Fruit fly (Drosophila melanogaster) Kc167 (cell line): ENCODE measurements around the gene CG14220.

Source experiments
- Myc ChIP-seq: fragments of >200 bp; optimal IDR thresholded peaks from 2 replicates; lab custom pipeline; 2017; ENCODE audit warnings: missing external identifiers
- Sin3A ChIP-seq: fragments of >200 bp; optimal IDR thresholded peaks from 2 replicates; lab custom pipeline; 2018; ENCODE audit warnings: missing external identifiers
- h ChIP-seq: fragments of >200 bp; optimal IDR thresholded peaks from 3 replicates; lab custom pipeline; 2018; ENCODE audit warnings: missing external identifiers
- insv ChIP-seq: fragments of >200 bp; optimal IDR thresholded peaks from 3 replicates; lab custom pipeline; 2018; ENCODE audit warnings: missing external identifiers
- psq ChIP-seq: fragments of >200 bp; optimal IDR thresholded peaks from 2 replicates; lab custom pipeline; 2017; ENCODE audit warnings: missing external identifiers
- ttk ChIP-seq: sonication (Bioruptor generic); optimal IDR thresholded peaks from 2 replicates; lab custom pipeline; 2017; ENCODE audit warnings: missing external identifiers

Gene CG14220

dm6 chrX:19601644-19602043 lies at the start of gene CG14220:
CG14220 (minus strand) TSS chrX:19601851.
- TF ChIP-seq Myc (lab: Kevin White, UChicago) (no peak), h (lab: Kevin White, UChicago) (no peak), Sin3A (no peak), ttk (lab: Kevin White, UChicago) (no peak), insv (lab: Kevin White, UChicago) (no peak), psq (lab: Kevin White, UChicago) (no peak)

dm6 chrX:19645873-19646541 lies 44.4 kb upstream of the CG14220 start, which contains the start of gene Arp10:
Arp10 (minus strand) TSS chrX:19646176.
- TF ChIP-seq ttk (lab: Kevin White, UChicago) (no peak), h (lab: Kevin White, UChicago) (no peak), Myc (lab: Kevin White, UChicago) (no peak), psq (lab: Kevin White, UChicago) (no peak), Sin3A (no peak), insv (lab: Kevin White, UChicago) (no peak)

dm6 chrX:19642819-19643504 lies 41.3 kb upstream of the CG14220 start, which contains the start of the genes CG12237 and Sec61gamma:
CG12237 (minus strand) TSS chrX:19642869.
Sec61gamma (plus strand) TSS chrX:19643327.
- TF ChIP-seq Sin3A (no peak), psq (lab: Kevin White, UChicago) (no peak), h (lab: Kevin White, UChicago) (no peak), ttk (lab: Kevin White, UChicago) (no peak), insv (lab: Kevin White, UChicago) (no peak), Myc (lab: Kevin White, UChicago) (no peak)

dm6 chrX:19640707-19641248 lies 39.1 kb upstream of the CG14220 start:
- TF ChIP-seq Sin3A, result no peak
- no peak for TF ChIP-seq h (lab: Kevin White, UChicago)
- no peak for TF ChIP-seq Myc (lab: Kevin White, UChicago)
- TF ChIP-seq psq (lab: Kevin White, UChicago), result no peak
- no peak for TF ChIP-seq insv (lab: Kevin White, UChicago)
- TF ChIP-seq ttk (lab: Kevin White, UChicago), result no peak

- TF ChIP-seq ttk (lab: Kevin White, UChicago) (no peak), psq (lab: Kevin White, UChicago) (no peak), h (lab: Kevin White, UChicago) (no peak), Sin3A (no peak), Myc (lab: Kevin White, UChicago) (no peak), insv (lab: Kevin White, UChicago) (no peak)
These were observed 36.8 kb upstream of the CG14220 start, which contains the start of gene Rcd-1 for dm6 chrX:19638328-19638940. Rcd-1 (plus strand) TSS chrX:19638767.

- no peak for TF ChIP-seq ttk (lab: Kevin White, UChicago)
These were observed 36.0 kb upstream of the CG14220 start for dm6 chrX:19637434-19638327.

dm6 chrX:19637002-19637420 lies 35.4 kb upstream of the CG14220 start:
- no peak for TF ChIP-seq insv (lab: Kevin White, UChicago)
- TF ChIP-seq h (lab: Kevin White, UChicago), result no peak
- no peak for TF ChIP-seq Myc (lab: Kevin White, UChicago)
- no peak for TF ChIP-seq ttk (lab: Kevin White, UChicago)
- no peak for TF ChIP-seq psq (lab: Kevin White, UChicago)

- TF ChIP-seq h (lab: Kevin White, UChicago) (no peak), Sin3A (no peak), psq (lab: Kevin White, UChicago) (no peak), Myc (lab: Kevin White, UChicago) (no peak), insv (lab: Kevin White, UChicago) (no peak), ttk (lab: Kevin White, UChicago) (no peak)
These were observed 29.7 kb upstream of the CG14220 start for dm6 chrX:19631365-19631832.

dm6 chrX:19625405-19625804 lies 23.8 kb upstream of the CG14220 start, which contains the start of gene CG14212:
CG14212 (plus strand) TSS chrX:19625705.
- TF ChIP-seq Sin3A, result no peak
- no peak for TF ChIP-seq h (lab: Kevin White, UChicago)
- no peak for TF ChIP-seq ttk (lab: Kevin White, UChicago)
- TF ChIP-seq psq (lab: Kevin White, UChicago), result no peak
- no peak for TF ChIP-seq Myc (lab: Kevin White, UChicago)
- TF ChIP-seq insv (lab: Kevin White, UChicago), result no peak

- TF ChIP-seq ttk (lab: Kevin White, UChicago) (no peak), h (lab: Kevin White, UChicago) (no peak), psq (lab: Kevin White, UChicago) (no peak), Myc (lab: Kevin White, UChicago) (no peak), Sin3A (no peak)
These were observed 21.3 kb upstream of the CG14220 start, which contains the start of the genes Naa20A and MKP-4 for dm6 chrX:19622924-19623323. Naa20A (minus strand) TSS chrX:19623074. MKP-4 (plus strand) TSS chrX:19623114.
